Fruit fly (Drosophila melanogaster): ENCODE data around the gene Cpsf6.
A peak's percentile ranks its signal among the peaks of the same experiment; 100 is the strongest.

Gene Cpsf6

DNA sequence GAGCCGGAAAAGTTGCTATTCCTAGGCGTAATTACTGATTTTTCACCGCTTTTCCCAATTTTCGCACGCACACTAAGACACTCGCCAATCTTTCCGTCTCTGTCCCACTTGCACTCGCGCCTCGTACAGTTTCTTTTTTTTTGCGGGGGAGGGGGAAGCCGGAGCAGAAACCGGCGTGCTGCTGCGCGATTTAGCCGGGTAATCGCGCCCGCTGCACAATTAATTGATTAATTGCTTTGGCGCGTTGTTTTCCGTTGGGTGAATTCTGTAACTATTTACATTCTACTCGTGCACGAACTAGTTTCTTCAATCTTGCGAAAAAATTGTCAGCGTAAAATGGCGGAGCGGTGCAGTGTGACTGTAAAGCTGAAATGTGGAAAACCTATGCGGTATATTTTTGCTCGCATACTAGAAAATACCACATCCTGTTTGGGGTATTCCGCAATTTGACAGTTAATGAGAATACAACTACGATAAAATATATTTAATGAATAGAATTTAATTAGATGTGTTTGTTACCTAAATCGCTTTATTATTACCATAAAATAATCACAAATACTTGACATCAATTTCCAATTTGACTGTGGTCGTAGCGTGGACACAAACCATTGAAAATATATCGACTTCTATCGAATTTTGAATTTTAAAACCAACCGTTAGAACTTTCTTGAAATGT lies at the start of gene Cpsf6:
Gene Cpsf6 (minus strand): TSS at position 362 of the 676 bp plus-strand sequence.
- TF ChIP-seq dsx (GFP tag; optimal IDR thresholded peaks at IDR 0.05; ENCODE audit: poor library complexity, severe bottlenecking), result no peak
- peak; percentile 30 for TF ChIP-seq Ets21C (GFP tag; optimal IDR thresholded peaks at IDR 0.05)
- peak; percentile 21; the same call in 1 of the 3 replicates for TF ChIP-seq eg (GFP tag; IDR thresholded peaks at IDR 0.05)
- TF ChIP-seq CG6163 (GFP tag; IDR thresholded peaks at IDR 0.05), result no peak; the same call in 2 of the 3 replicates
- no peak for TF ChIP-seq CG8632 (GFP tag; optimal IDR thresholded peaks at IDR 0.05)
- peak; percentile 61 for TF ChIP-seq Hr4 (GFP tag; optimal IDR thresholded peaks at IDR 0.05)
- TF ChIP-seq CG9139 (GFP tag; optimal IDR thresholded peaks at IDR 0.05), result peak; percentile 16
- TF ChIP-seq net (GFP tag; optimal IDR thresholded peaks at IDR 0.05), result no peak
- peak; percentile 16 for TF ChIP-seq CG32006 (GFP tag; optimal IDR thresholded peaks at IDR 0.05)
- TF ChIP-seq esn (GFP tag; optimal IDR thresholded peaks at IDR 0.05), result peak; percentile 48
- TF ChIP-seq Sox102F (GFP tag; optimal IDR thresholded peaks at IDR 0.05), result peak; percentile 36
- peak; percentile 46 to 58 for TF ChIP-seq ss (GFP tag; optimal IDR thresholded peaks at IDR 0.05)
- peak; percentile 49; the same call in 1 of the 2 replicates for TF ChIP-seq Gug (GFP tag; IDR thresholded peaks at IDR 0.05)
- TF ChIP-seq CG6792 (GFP tag; optimal IDR thresholded peaks at IDR 0.05), result peak; percentile 15
- TF ChIP-seq CG10631 (GFP tag; optimal IDR thresholded peaks at IDR 0.05), result peak; percentile 47
- peak; percentile 5 for TF ChIP-seq topi (GFP tag; optimal IDR thresholded peaks at IDR 0.05)
- peak; percentile 48 for TF ChIP-seq Hr39 (GFP tag; optimal IDR thresholded peaks at IDR 0.05)
- TF ChIP-seq CG34406 (GFP tag; optimal IDR thresholded peaks at IDR 0.05), result no peak
- peak; percentile 45 for TF ChIP-seq Smox (GFP tag; optimal IDR thresholded peaks at IDR 0.05)
- TF ChIP-seq Eip75B (GFP tag; optimal IDR thresholded peaks at IDR 0.05), result peak; percentile 34
- TF ChIP-seq pdm3 (GFP tag; optimal IDR thresholded peaks at IDR 0.05), result peak; percentile 55
- no peak for TF ChIP-seq CG1621 (tag; optimal IDR thresholded peaks at IDR 0.05)
- TF ChIP-seq fd59A (GFP tag; optimal IDR thresholded peaks at IDR 0.05), result no peak
- peak; percentile 62 for TF ChIP-seq Met (GFP tag; optimal IDR thresholded peaks at IDR 0.05)
- TF ChIP-seq cyc (GFP tag; optimal IDR thresholded peaks at IDR 0.05), result peak; percentile 14
- peak; percentile 51 for TF ChIP-seq Sox14 (GFP tag; optimal IDR thresholded peaks at IDR 0.05)
- TF ChIP-seq OdsH (GFP tag; optimal IDR thresholded peaks at IDR 0.05), result peak; percentile 47
- TF ChIP-seq dac (GFP tag; optimal IDR thresholded peaks at IDR 0.05), result no peak
- peak; percentile 61 for TF ChIP-seq svp (GFP tag)
- peak; percentile 74 for TF ChIP-seq Eip78C (GFP tag)
- peak; percentile 44 for TF ChIP-seq acj6 (GFP tag; optimal IDR thresholded peaks at IDR 0.05)
- peak; percentile 42 for TF ChIP-seq CG31627 (GFP tag; optimal IDR thresholded peaks at IDR 0.05)
- TF ChIP-seq CG7368 (GFP tag; optimal IDR thresholded peaks at IDR 0.05), result no peak
- TF ChIP-seq fkh (GFP tag; optimal IDR thresholded peaks at IDR 0.05), result no peak
- no peak for TF ChIP-seq fd85E (GFP tag; optimal IDR thresholded peaks at IDR 0.05)
- 0 out of 3 replicates have a peak, but pooled peaks have one; percentile 27 for TF ChIP-seq CG8119 (GFP tag; IDR thresholded peaks at IDR 0.05)
- TF ChIP-seq achi (GFP tag; optimal IDR thresholded peaks at IDR 0.05), result peak; percentile 10
- peak in 1 of 2 experiments; percentile 24 for TF ChIP-seq salr (GFP tag; optimal IDR thresholded peaks at IDR 0.05)
- TF ChIP-seq Lpt (GFP tag; optimal IDR thresholded peaks at IDR 0.05), result no peak
- TF ChIP-seq CG11902 (GFP tag; optimal IDR thresholded peaks at IDR 0.05), result peak; percentile 7
- peak; percentile 41 for TF ChIP-seq lz (GFP tag; optimal IDR thresholded peaks at IDR 0.05)
- peak; percentile 66 for TF ChIP-seq CG6854 (GFP tag; optimal IDR thresholded peaks at IDR 0.05)
- peak; percentile 26 for TF ChIP-seq Ets96B (tag; optimal IDR thresholded peaks at IDR 0.05)
- no peak for TF ChIP-seq CG4318 (GFP tag; optimal IDR thresholded peaks at IDR 0.05)
- TF ChIP-seq CG8319 (GFP tag; optimal IDR thresholded peaks at IDR 0.05), result no peak
- peak; percentile 57 for TF ChIP-seq CG3032 (tag; optimal IDR thresholded peaks at IDR 0.05)
- no peak for TF ChIP-seq CG16779 (tag; optimal IDR thresholded peaks at IDR 0.05)
- peak; percentile 40 for TF ChIP-seq CG3919 (GFP tag; optimal IDR thresholded peaks at IDR 0.05)
- no peak for TF ChIP-seq CG15336 (GFP tag; IDR thresholded peaks at IDR 0.05)
- no peak for TF ChIP-seq Blimp-1 (GFP tag; optimal IDR thresholded peaks at IDR 0.05)
- peak; percentile 14 for TF ChIP-seq Eip93F (GFP tag; optimal IDR thresholded peaks at IDR 0.05)
